Fruit fly (Drosophila melanogaster) Kc167 (cell line): ENCODE measurements around the gene CG5783.

Experiments used
- Myc ChIP-seq: fragments of >200 bp; optimal IDR thresholded peaks from 2 replicates; lab custom pipeline; 2017; ENCODE audit warnings: missing external identifiers
- Sin3A ChIP-seq: fragments of >200 bp; optimal IDR thresholded peaks from 2 replicates; lab custom pipeline; 2018; ENCODE audit warnings: missing external identifiers
- h ChIP-seq: fragments of >200 bp; optimal IDR thresholded peaks from 3 replicates; lab custom pipeline; 2018; ENCODE audit warnings: missing external identifiers
- insv ChIP-seq: fragments of >200 bp; optimal IDR thresholded peaks from 3 replicates; lab custom pipeline; 2018; ENCODE audit warnings: missing external identifiers
- psq ChIP-seq: fragments of >200 bp; optimal IDR thresholded peaks from 2 replicates; lab custom pipeline; 2017; ENCODE audit warnings: missing external identifiers
- ttk ChIP-seq: sonication (Bioruptor generic); optimal IDR thresholded peaks from 2 replicates; lab custom pipeline; 2017; ENCODE audit warnings: missing external identifiers

Gene CG5783

DNA sequence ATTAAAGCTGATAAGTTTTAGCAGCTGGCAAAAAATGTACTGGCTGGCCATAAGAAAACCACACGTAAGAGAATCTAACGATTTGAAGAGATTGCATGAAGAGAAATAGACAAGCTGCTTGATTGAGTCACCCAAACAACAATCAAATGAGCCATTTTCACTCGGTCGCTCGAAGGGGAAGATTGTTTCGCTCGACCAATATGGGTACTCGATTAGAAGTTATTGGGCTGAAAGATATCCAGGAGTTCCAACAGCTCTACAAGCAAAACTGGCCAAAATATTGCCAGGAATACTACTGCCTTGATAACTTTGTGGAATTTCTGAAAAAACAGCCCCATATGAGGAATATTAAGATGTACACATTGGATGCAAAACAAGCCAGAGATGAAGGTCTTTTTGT, at the start of gene CG5783:
Gene CG5783 (plus strand): TSS at position 167 of the 400 bp plus-strand sequence.
- TF ChIP-seq Sin3A (lab: Kevin White, UChicago) (no peak), h (lab: Kevin White, UChicago) (no peak), Myc (lab: Kevin White, UChicago) (no peak), insv (lab: Kevin White, UChicago) (no peak), ttk (lab: Kevin White, UChicago) (no peak), psq (lab: Kevin White, UChicago) (no peak)

DNA sequence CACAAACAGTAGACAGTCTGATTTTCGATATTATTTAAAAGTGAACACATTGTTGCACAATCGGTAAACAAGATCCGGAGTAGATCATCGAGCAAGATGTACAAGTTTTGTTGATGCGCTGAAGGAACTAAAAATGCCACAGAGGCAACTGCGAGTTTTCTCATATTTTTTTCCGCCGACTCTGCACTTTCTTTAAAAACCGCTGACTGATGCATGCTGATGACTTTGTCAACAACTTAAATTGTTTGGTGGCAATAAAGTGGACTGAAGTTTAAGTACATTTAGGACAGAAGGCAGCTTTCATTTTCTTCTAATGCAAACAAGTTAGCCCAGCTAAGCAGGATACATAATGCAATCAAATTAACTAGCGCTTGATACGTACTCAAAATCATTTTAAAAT, 43.4 kb upstream of the CG5783 start:
- TF ChIP-seq insv (lab: Kevin White, UChicago) (no peak), h (lab: Kevin White, UChicago) (no peak), psq (lab: Kevin White, UChicago) (no peak), Myc (lab: Kevin White, UChicago) (no peak), ttk (lab: Kevin White, UChicago) (no peak), Sin3A (lab: Kevin White, UChicago) (no peak)

DNA sequence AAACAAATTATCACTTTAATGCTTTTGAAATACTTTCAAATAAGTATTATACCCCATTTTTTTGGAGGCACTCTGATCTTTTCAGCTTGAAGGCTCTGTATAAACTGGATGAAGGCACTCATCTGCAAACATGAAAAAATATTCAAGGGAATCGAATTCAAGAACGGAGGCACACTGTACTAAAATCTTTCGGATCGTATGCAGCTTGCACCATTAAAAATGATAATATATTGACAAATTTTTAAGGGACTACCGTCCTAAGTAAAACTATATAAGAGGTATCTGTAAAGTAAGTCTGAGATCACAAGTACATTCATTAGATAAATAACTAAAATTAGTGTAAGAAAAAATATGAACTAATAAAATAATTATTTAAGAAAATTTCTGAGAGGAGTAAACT, 42.8 kb upstream of the CG5783 start, which contains the start of gene CG44476:
Gene CG44476 (minus strand): TSS at position 101 of the 400 bp plus-strand sequence.
- TF ChIP-seq Myc (lab: Kevin White, UChicago) (no peak), ttk (lab: Kevin White, UChicago) (no peak), psq (lab: Kevin White, UChicago) (no peak), insv (lab: Kevin White, UChicago) (no peak), Sin3A (lab: Kevin White, UChicago) (no peak), h (lab: Kevin White, UChicago) (no peak)

DNA sequence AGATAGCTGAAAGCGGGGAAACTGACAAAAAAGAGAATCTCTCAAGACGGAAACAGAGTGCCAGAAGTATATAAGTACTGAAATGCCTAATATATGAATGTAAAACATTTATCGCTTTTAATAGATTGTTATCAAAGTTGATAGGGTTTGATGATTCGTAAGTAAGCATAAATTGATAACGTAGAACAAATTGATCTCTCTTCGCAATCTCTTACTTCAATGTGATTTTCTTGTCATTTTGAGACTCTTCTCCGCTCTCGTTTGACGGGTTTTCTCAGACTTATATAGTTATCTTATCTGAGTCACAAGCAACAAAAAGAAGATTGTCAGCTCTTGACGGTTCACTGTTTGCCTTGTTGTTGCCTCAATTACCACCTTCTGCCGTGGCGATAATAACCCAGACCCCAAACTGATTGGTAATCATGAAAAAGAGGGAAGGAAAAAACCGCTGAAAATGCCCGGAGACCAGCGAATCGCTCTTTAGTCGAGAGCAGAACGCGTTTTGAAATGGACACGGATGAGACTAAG, 41.6 kb upstream of the CG5783 start, which contains the start of gene CG15152:
Gene CG15152 (plus strand): TSS at position 372 of the 528 bp plus-strand sequence.
- no peak for TF ChIP-seq ttk (lab: Kevin White, UChicago)
- TF ChIP-seq psq (lab: Kevin White, UChicago), result no peak
- TF ChIP-seq insv (lab: Kevin White, UChicago), result no peak
- no peak for TF ChIP-seq h (lab: Kevin White, UChicago)
- no peak for TF ChIP-seq Myc (lab: Kevin White, UChicago)

DNA sequence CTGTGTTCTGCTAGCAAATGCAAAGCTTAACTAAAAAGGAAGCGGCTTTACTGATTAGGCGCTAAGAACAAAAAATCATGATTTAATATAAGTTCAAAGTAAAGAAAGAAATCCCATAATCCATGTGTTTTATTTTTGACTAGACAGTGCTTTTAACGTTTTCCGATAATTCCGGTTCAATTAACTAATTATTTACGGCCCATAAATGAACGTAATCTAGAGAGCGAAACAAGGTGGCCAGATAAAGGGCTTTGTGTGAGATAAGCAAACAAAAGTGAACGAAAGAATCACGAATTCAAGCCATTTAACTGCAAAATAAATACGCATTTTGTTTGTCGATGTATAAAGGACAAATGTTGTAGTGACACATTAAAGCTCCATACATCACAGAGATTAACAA, 40.7 kb upstream of the CG5783 start:
- TF ChIP-seq h (lab: Kevin White, UChicago) (no peak), Sin3A (lab: Kevin White, UChicago) (no peak), insv (lab: Kevin White, UChicago) (no peak), psq (lab: Kevin White, UChicago) (no peak), Myc (lab: Kevin White, UChicago) (no peak), ttk (lab: Kevin White, UChicago) (no peak)

DNA sequence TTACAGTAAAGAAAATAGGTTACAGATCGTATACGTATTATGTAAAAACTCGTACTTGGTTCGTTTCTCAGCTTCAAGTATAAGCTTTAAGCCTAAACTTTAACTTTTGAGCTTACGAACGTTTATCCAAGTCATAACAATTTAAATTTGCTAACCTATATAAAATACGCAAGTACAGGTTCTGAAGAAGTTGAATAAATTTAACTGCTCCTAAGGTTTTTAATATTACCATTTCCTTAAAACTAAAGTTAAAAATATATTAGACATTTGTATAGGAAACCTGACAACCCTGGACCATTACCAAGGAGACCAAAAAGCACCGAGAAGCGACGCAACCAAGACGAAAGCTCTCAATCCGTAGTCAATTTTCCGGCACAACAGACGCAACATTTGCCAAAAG, 36.2 kb upstream of the CG5783 start, which contains the start of gene CG5758:
Gene CG5758 (plus strand): TSS at position 353 of the 400 bp plus-strand sequence.
- TF ChIP-seq ttk (lab: Kevin White, UChicago), result no peak
- TF ChIP-seq insv (lab: Kevin White, UChicago), result no peak
- no peak for TF ChIP-seq h (lab: Kevin White, UChicago)
- TF ChIP-seq psq (lab: Kevin White, UChicago), result no peak
- TF ChIP-seq Myc (lab: Kevin White, UChicago), result no peak
- no peak for TF ChIP-seq Sin3A (lab: Kevin White, UChicago)

DNA sequence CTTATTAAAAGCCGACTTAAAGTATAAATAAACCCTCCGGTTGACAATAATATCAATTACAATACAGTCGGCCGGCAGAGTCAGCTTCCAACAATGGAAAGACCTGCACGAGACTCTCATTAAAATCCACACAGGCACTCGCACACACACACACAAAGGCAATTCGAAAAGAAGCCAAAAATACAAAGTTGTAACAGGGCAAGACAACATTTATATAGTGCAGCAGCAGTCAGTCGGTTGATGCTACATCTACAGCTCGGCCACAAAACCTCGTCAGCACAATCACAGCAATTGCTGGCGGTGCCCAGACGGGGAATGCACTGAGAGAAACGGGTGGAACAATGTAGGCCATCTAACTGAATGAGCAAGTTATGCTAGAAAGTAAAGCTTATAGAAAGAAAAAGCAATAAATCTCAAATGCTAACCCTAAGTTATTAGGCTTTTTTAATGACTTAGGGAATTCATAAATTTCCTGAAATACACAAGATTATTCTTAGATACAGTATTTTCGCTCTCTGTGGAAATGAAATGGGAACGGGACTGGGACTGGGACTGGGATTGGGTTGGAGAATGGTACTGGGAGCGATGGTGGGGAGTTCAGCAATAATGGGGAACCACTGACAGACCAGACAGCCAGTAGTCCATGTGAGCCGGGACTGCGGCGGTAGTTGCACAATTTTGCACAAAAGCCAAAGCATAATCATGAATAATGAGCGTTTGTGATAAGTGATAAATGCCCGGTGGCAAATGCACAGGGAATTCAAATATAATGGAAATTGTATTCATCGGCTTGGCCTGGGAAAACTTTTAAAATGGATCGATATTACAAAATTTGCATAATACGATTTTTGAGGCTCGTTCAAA, 34.2 kb upstream of the CG5783 start:
- TF ChIP-seq ttk (lab: Kevin White, UChicago), result no peak
- no peak for TF ChIP-seq psq (lab: Kevin White, UChicago)
- no peak for TF ChIP-seq insv (lab: Kevin White, UChicago)
- no peak for TF ChIP-seq Sin3A (lab: Kevin White, UChicago)
- no peak for TF ChIP-seq Myc (lab: Kevin White, UChicago)
- TF ChIP-seq h (lab: Kevin White, UChicago), result no peak

DNA sequence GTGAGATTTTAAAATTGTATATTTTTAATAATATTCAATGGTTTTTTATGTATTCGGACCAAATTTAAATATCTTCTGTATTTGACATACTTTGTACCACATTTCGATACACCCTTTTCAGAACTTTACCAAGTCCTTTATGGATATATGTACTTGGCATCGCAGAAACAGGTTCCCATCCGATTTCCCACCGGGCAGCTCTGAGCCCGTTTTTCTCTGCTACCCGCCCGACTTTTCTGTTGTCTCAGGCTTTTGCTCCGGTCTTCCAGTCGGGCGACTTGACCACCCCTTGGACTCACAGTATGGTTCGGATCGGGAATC, 33.7 kb upstream of the CG5783 start:
- no peak for TF ChIP-seq Sin3A (lab: Kevin White, UChicago)
- TF ChIP-seq h (lab: Kevin White, UChicago), result no peak
- TF ChIP-seq Myc (lab: Kevin White, UChicago), result no peak
- no peak for TF ChIP-seq psq (lab: Kevin White, UChicago)
- no peak for TF ChIP-seq ttk (lab: Kevin White, UChicago)
- no peak for TF ChIP-seq insv (lab: Kevin White, UChicago)

DNA sequence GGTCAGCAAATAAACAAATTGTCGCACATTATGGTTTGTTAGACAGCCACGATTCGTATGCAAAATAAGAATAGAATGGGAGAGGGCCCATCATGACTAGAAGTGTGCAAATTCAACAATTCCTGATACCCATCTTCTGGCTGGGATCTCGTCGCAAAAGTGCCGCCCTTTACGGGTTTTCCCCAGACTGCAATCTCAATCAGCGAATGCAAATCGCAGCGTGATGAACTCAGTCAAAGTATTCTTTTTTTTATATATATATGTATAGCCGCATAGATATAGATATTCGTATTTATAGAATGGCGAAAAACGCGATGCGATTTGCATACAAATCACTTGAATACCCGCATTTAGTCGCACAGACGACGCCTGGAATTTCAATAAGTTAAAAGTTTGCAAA, 32.9 kb upstream of the CG5783 start:
- TF ChIP-seq psq (lab: Kevin White, UChicago) (no peak), insv (lab: Kevin White, UChicago) (no peak), ttk (lab: Kevin White, UChicago) (no peak), Myc (lab: Kevin White, UChicago) (no peak), Sin3A (lab: Kevin White, UChicago) (no peak), h (lab: Kevin White, UChicago) (no peak)

DNA sequence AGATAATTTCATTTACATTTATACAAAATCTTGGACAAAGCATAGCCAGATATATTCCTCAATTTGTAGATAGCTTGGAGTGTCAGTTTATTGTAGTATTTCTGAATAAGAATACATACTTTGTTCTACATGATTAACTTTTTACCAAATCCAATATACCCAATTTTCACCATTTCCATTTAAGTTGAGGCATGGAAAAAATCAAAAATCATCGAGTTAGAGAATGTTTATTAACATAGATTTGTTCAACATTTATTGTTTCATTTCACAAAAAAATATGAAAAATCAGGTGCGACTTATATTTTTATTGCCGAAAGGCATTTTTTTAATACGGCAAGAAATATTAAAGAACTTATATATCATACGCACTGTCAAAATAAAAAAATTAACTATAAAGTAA, 30.2 kb upstream of the CG5783 start, which contains the start of gene Grl36b:
Gene Grl36b (minus strand): TSS at position 101 of the 400 bp plus-strand sequence.
- TF ChIP-seq psq (lab: Kevin White, UChicago), result no peak
- TF ChIP-seq ttk (lab: Kevin White, UChicago), result no peak
- no peak for TF ChIP-seq h (lab: Kevin White, UChicago)
- TF ChIP-seq Myc (lab: Kevin White, UChicago), result no peak
- TF ChIP-seq Sin3A (lab: Kevin White, UChicago), result no peak
- no peak for TF ChIP-seq insv (lab: Kevin White, UChicago)

DNA sequence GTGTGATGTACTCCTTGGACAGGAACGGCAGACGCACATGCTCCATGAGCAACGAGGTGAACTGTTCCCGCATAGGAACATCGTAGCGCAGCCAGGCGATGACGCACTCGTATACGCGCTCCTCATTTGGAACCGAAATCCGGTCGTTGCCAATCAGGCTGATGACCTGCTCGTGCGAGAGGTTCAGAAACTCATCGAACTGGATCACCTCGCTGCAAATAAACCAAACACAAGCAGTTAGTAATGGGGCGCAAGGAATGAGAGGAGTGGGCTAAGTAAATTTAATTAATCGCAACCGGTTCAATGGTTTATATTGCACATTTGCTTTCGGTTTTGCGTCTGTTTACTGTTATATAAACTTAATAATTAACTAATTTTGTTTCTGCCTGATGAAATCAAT, 21.2 kb upstream of the CG5783 start:
- no peak for TF ChIP-seq Myc (lab: Kevin White, UChicago)
